Fruit fly (Drosophila melanogaster): Measurements from ENCODE around the gene Rubicon.

Gene Rubicon

DNA sequence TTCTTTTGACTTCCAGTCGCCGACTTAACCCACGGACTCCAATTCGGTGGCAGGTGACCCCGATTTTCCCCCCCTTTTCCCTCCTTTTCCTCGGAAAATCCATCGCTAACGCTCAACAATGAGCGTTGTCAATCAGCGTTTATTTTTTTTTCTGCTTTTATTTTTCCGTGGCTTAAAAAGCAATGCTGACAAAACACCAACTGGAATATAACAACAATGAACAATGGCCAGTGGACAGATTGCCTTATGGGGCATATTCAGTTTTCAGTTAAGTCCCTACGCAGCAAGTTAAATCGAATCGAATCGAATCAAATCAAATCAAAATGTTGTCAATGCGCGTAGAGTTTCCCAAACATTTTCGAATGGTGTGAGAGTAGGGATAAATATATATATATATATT lies 13.1 kb upstream of the Rubicon start:
- TF ChIP-seq net (GFP tag; optimal IDR thresholded peaks at IDR 0.05) (no peak), CG34406 (GFP tag; optimal IDR thresholded peaks at IDR 0.05) (no peak), dac (GFP tag; optimal IDR thresholded peaks at IDR 0.05) (no peak), CG11902 (GFP tag; optimal IDR thresholded peaks at IDR 0.05) (no peak), CG6163 (GFP tag; IDR thresholded peaks at IDR 0.05) (no peak), CG6808 (GFP tag; optimal IDR thresholded peaks at IDR 0.05) (no peak), Hr38 (GFP tag; optimal IDR thresholded peaks at IDR 0.05) (no peak), Sox15 (GFP tag; optimal IDR thresholded peaks at IDR 0.05) (no peak), CG6276 (GFP tag; optimal IDR thresholded peaks at IDR 0.05) (no peak), achi (GFP tag; optimal IDR thresholded peaks at IDR 0.05) (no peak), Blimp-1 (GFP tag; optimal IDR thresholded peaks at IDR 0.05) (no peak), Eip78C (GFP tag) (no peak), Eip75B (GFP tag; optimal IDR thresholded peaks at IDR 0.05) (no peak), lz (GFP tag; optimal IDR thresholded peaks at IDR 0.05) (no peak), salr (GFP tag; optimal IDR thresholded peaks at IDR 0.05) (no peak), CG10669 (GFP tag; optimal IDR thresholded peaks at IDR 0.05) (no peak)

DNA sequence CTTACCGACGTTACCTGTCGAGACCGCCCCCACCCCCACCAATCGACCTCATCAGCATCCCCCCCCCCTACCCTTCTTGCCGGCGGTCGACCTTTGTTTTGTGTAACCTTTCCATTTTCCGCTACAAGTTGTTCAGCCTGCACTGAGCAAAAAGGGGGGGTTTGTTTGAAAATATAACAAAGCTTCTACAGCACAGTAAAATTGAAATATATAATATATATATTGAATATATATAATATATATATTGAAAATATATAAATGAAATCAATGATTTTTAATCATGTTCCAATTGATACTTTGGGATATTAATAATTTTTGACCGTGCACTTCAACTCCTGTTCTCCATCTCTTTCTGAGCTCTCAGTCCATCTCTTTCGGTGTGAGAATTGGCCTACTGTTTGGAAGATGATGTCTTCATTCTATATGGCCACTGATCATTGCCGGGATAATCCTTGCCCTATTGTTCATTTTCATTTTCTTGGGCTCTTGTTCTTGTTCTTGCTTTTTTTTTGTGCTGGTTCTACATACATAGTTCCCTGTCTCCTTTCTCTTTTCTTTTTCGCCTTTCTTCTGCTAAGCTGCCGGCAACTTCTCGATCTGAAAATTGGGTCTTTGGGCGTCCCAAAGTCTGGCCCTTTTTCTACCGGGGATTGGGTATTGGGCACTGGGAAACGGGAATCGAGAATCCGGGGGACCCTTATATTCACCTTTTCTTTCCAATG lies 11.1 kb upstream of the Rubicon start:
- no peak for TF ChIP-seq Hr38 (GFP tag; optimal IDR thresholded peaks at IDR 0.05)
- TF ChIP-seq ss (GFP tag; optimal IDR thresholded peaks at IDR 0.05) = no peak
- TF ChIP-seq CG7368 (GFP tag; optimal IDR thresholded peaks at IDR 0.05) = no peak
- no peak for TF ChIP-seq pdm3 (GFP tag; optimal IDR thresholded peaks at IDR 0.05)
- no peak for TF ChIP-seq eg (GFP tag; IDR thresholded peaks at IDR 0.05)
- no peak for TF ChIP-seq Hr4 (GFP tag; optimal IDR thresholded peaks at IDR 0.05)
- no peak for TF ChIP-seq Hr39 (GFP tag; optimal IDR thresholded peaks at IDR 0.05)
- no peak for TF ChIP-seq CG6792 (GFP tag; optimal IDR thresholded peaks at IDR 0.05)
- no peak for TF ChIP-seq Sox14 (GFP tag; optimal IDR thresholded peaks at IDR 0.05)
- TF ChIP-seq Sox102F (GFP tag; optimal IDR thresholded peaks at IDR 0.05) = no peak
- no peak for TF ChIP-seq CG10669 (GFP tag; optimal IDR thresholded peaks at IDR 0.05)
- TF ChIP-seq Eip78C (GFP tag) = no peak
- TF ChIP-seq CG9139 (GFP tag; optimal IDR thresholded peaks at IDR 0.05) = no peak
- no peak for TF ChIP-seq lz (GFP tag; optimal IDR thresholded peaks at IDR 0.05)

DNA sequence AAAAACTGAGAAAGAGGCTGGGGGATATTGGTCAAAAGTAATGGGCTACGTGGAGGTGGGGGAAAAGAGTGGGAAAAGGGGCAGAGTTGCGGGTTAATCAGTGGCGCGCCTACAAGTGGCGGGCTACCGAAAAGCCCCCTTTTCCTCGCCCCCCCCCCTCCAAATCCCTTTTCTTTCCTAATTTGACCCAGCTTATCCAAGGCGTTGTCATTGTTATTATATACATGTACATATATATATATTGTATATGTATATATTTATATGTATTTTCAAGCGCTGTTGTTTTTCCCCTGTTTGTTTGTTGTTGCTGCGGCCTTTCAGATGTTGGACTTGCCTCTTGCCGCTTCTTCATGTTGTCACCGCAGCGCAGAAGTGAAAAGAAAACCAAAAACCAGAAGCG lies 9.8 kb upstream of the Rubicon start:
- TF ChIP-seq cyc (GFP tag; optimal IDR thresholded peaks at IDR 0.05) = no peak
- TF ChIP-seq Sox15 (GFP tag; optimal IDR thresholded peaks at IDR 0.05) = no peak
- TF ChIP-seq ss (GFP tag; optimal IDR thresholded peaks at IDR 0.05) = no peak
- TF ChIP-seq Gug (GFP tag; IDR thresholded peaks at IDR 0.05) = no peak
- no peak for TF ChIP-seq CG11294 (GFP tag; IDR thresholded peaks at IDR 0.05)
- TF ChIP-seq Eip93F (GFP tag; optimal IDR thresholded peaks at IDR 0.05) = no peak
- no peak for TF ChIP-seq CG8319 (GFP tag; optimal IDR thresholded peaks at IDR 0.05)
- no peak for TF ChIP-seq Sox102F (GFP tag; optimal IDR thresholded peaks at IDR 0.05)
- TF ChIP-seq topi (GFP tag; optimal IDR thresholded peaks at IDR 0.05) = no peak
- TF ChIP-seq achi (GFP tag; optimal IDR thresholded peaks at IDR 0.05) = no peak
- TF ChIP-seq Eip78C (GFP tag) = no peak
- no peak for TF ChIP-seq CG32006 (GFP tag; optimal IDR thresholded peaks at IDR 0.05)
- TF ChIP-seq Hr39 (GFP tag; optimal IDR thresholded peaks at IDR 0.05) = no peak
- TF ChIP-seq fd59A (GFP tag; optimal IDR thresholded peaks at IDR 0.05) = no peak
- TF ChIP-seq CG8119 (GFP tag; IDR thresholded peaks at IDR 0.05) = no peak

- TF ChIP-seq Ets21C (GFP tag; optimal IDR thresholded peaks at IDR 0.05) = peak; percentile 42
- TF ChIP-seq dsx (GFP tag; optimal IDR thresholded peaks at IDR 0.05; ENCODE audit: poor library complexity, severe bottlenecking) = no peak
- no peak for TF ChIP-seq Lpt (GFP tag; optimal IDR thresholded peaks at IDR 0.05)
- no peak for TF ChIP-seq CG10631 (GFP tag; optimal IDR thresholded peaks at IDR 0.05)
- TF ChIP-seq CG16779 (tag; optimal IDR thresholded peaks at IDR 0.05) = no peak
- TF ChIP-seq CG6792 (GFP tag; optimal IDR thresholded peaks at IDR 0.05) = peak; percentile 21
- TF ChIP-seq CG11294 (GFP tag; IDR thresholded peaks at IDR 0.05) = no peak
- peak; percentile 34 for TF ChIP-seq Sox14 (GFP tag; optimal IDR thresholded peaks at IDR 0.05)
- peak; percentile 83 for TF ChIP-seq Eip78C (GFP tag)
- no peak for TF ChIP-seq CG7368 (GFP tag; optimal IDR thresholded peaks at IDR 0.05)
- no peak for TF ChIP-seq salr (GFP tag; optimal IDR thresholded peaks at IDR 0.05)
- peak; percentile 56 for TF ChIP-seq cyc (GFP tag; optimal IDR thresholded peaks at IDR 0.05)
- peak; percentile 87 for TF ChIP-seq svp (GFP tag)
- TF ChIP-seq Blimp-1 (GFP tag; optimal IDR thresholded peaks at IDR 0.05) = no peak
- no peak for TF ChIP-seq dac (GFP tag; optimal IDR thresholded peaks at IDR 0.05)
- peak; percentile 69 for TF ChIP-seq Sox102F (GFP tag; optimal IDR thresholded peaks at IDR 0.05)
- no peak for TF ChIP-seq CG15336 (GFP tag; IDR thresholded peaks at IDR 0.05)
- TF ChIP-seq CG9139 (GFP tag; optimal IDR thresholded peaks at IDR 0.05) = no peak
- TF ChIP-seq ss (GFP tag; optimal IDR thresholded peaks at IDR 0.05) = no peak
- TF ChIP-seq CG6854 (GFP tag; optimal IDR thresholded peaks at IDR 0.05) = no peak
- peak; percentile 6 for TF ChIP-seq achi (GFP tag; optimal IDR thresholded peaks at IDR 0.05)
- TF ChIP-seq esn (GFP tag; optimal IDR thresholded peaks at IDR 0.05) = peak; percentile 57
Measured at dm6 chrX:8667709-8668108, 9.2 kb upstream of the Rubicon start.

Data from whole organism, prepupa.